Worm (Caenorhabditis elegans) whole organism, L4 larva: ENCODE measurements around the gene his-37.
A peak's percentile ranks its signal among the peaks of the same experiment; 100 is the strongest.

ENCODE experiments used
- F10B5.3 ChIP-seq: sonication (generic microtip); optimal IDR thresholded peaks from 2 replicates; lab custom pipeline; 2016; ENCODE audit warnings: mild to moderate bottlenecking, missing genetic modification characterization, missing compliant biosample characterization
- F44E2.7 ChIP-seq: fragments of 200-800 bp; sonication (Bioruptor generic); IDR thresholded peaks from 2 replicates; pipeline ENCODE4 v2.1.2; 2022; ENCODE audit warnings: missing genetic modification characterization, missing compliant biosample characterization
- R02D3.7 ChIP-seq: fragments of 150-350 bp; sonication (generic microtip); optimal IDR thresholded peaks from 3 replicates; lab custom pipeline; 2014; ENCODE audit warnings: missing biosample characterization, missing genetic modification characterization
- T26A8.4 ChIP-seq: fragments of 200-800 bp; sonication (Bioruptor generic); IDR thresholded peaks from 2 replicates; pipeline ENCODE4 v1.3.6; 2022; ENCODE audit warnings: missing genetic modification characterization, missing compliant biosample characterization
- Y48G9A.11 ChIP-seq: fragments of 200-800 bp; sonication (Bioruptor generic); IDR thresholded peaks from 2 replicates; pipeline ENCODE4 v1.3.6; 2022; ENCODE audit warnings: missing genetic modification reagents, missing genetic modification characterization, missing compliant biosample characterization
- Y5F2A.4 ChIP-seq: fragments of 200-800 bp; sonication (Bioruptor generic); optimal IDR thresholded peaks from 2 replicates; lab custom pipeline; 2018; ENCODE audit warnings: mild to moderate bottlenecking, missing genetic modification characterization, missing compliant biosample characterization
- aha-1 ChIP-seq: fragments of 150-350 bp; peaks from one replicate; lab custom pipeline; 2014; ENCODE audit warnings: missing biosample characterization, missing genetic modification characterization
- ama-1 ChIP-seq: fragments of 150-350 bp; optimal IDR thresholded peaks from 2 replicates; lab custom pipeline; 2014; ENCODE audit warnings: inconsistent platforms, mixed read lengths
- arid-1 ChIP-seq: fragments of 200-800 bp; sonication (Bioruptor generic); conservative IDR thresholded peaks from 2 replicates; pipeline ENCODE4 v1.3.6; 2022; ENCODE audit warnings: missing genetic modification reagents, missing genetic modification characterization, missing compliant biosample characterization
- attf-4 ChIP-seq: sonication (generic microtip); optimal IDR thresholded peaks from 3 replicates; lab custom pipeline; 2017; ENCODE audit warnings: missing biosample characterization, missing genetic modification characterization
- ceh-82 ChIP-seq: sonication (generic microtip); optimal IDR thresholded peaks from 2 replicates; lab custom pipeline; 2017; ENCODE audit warnings: missing biosample characterization, missing genetic modification characterization
- ces-1 ChIP-seq: fragments of 150-350 bp; sonication (generic microtip); optimal IDR thresholded peaks from 4 replicates; lab custom pipeline; 2014; ENCODE audit warnings: missing biosample characterization, missing genetic modification reagents, missing genetic modification characterization
- cey-2 ChIP-seq: sonication (generic microtip); optimal IDR thresholded peaks from 3 replicates; lab custom pipeline; 2017; ENCODE audit warnings: missing genetic modification characterization, mild to moderate bottlenecking, missing compliant biosample characterization, antibody characterized with exemption, borderline replicate concordance; ENCODE audit not compliant: insufficient read depth
- daf-16 ChIP-seq, 3 experiments: sonication (generic microtip); optimal IDR thresholded peaks; 2 replicates each; lab custom pipeline; 2016 to 2017; ENCODE audit warnings: missing genetic modification characterization in 3 of 3, missing genetic modification reagents in 3 of 3, mild to moderate bottlenecking in 2 of 3, missing compliant biosample characterization in 2 of 3, missing biosample characterization in 1 of 3, moderate library complexity in 1 of 3
- daf-8 ChIP-seq: fragments of 200-800 bp; sonication (Bioruptor generic); IDR thresholded peaks from 2 replicates; pipeline ENCODE4 v1.3.6; 2022; ENCODE audit warnings: missing genetic modification characterization, missing compliant biosample characterization
- dmd-6 ChIP-seq: fragments of 200-800 bp; sonication (Bioruptor generic); IDR thresholded peaks from 2 replicates; pipeline ENCODE4 v1.3.6; 2022; ENCODE audit warnings: missing genetic modification reagents, missing genetic modification characterization, missing compliant biosample characterization
- dpl-1 ChIP-seq: fragments of 150-350 bp; optimal IDR thresholded peaks from 2 replicates; lab custom pipeline; 2014; ENCODE audit warnings: missing biosample characterization, missing genetic modification reagents, missing genetic modification characterization
- duxl-1 ChIP-seq: sonication (generic microtip); optimal IDR thresholded peaks from 2 replicates; lab custom pipeline; 2016; ENCODE audit warnings: mild to moderate bottlenecking, missing genetic modification characterization, moderate library complexity, missing compliant biosample characterization; ENCODE audit not compliant: poor library complexity
- dve-1 ChIP-seq: sonication (generic microtip); optimal IDR thresholded peaks from 2 replicates; lab custom pipeline; 2017; ENCODE audit warnings: antibody characterized with exemption, mild to moderate bottlenecking, missing genetic modification characterization, missing compliant biosample characterization; ENCODE audit not compliant: insufficient read depth
- egl-43 ChIP-seq: fragments of 200-800 bp; sonication (Bioruptor generic); IDR thresholded peaks from 2 replicates; pipeline ENCODE4 v1.3.6; 2022; ENCODE audit warnings: missing genetic modification reagents, missing genetic modification characterization, missing compliant biosample characterization
- fos-1 ChIP-seq: fragments of 150-350 bp; optimal IDR thresholded peaks from 2 replicates; lab custom pipeline; 2014; ENCODE audit warnings: missing biosample characterization, missing genetic modification characterization
- hlh-11 ChIP-seq: fragments of 200-800 bp; sonication (Bioruptor generic); optimal IDR thresholded peaks from 2 replicates; lab custom pipeline; 2018; ENCODE audit warnings: mild to moderate bottlenecking, missing genetic modification characterization, missing compliant biosample characterization
- hmg-1.1 ChIP-seq: fragments of 200-800 bp; sonication (Bioruptor generic); IDR thresholded peaks from 2 replicates; pipeline ENCODE4 v1.3.6; 2022; ENCODE audit warnings: missing genetic modification reagents, missing genetic modification characterization, missing compliant biosample characterization
- jun-1 ChIP-seq: fragments of 150-350 bp; optimal IDR thresholded peaks from 2 replicates; lab custom pipeline; 2014; ENCODE audit warnings: missing biosample characterization, missing genetic modification reagents, missing genetic modification characterization
- lin-15B ChIP-seq: fragments of 150-350 bp; sonication (generic microtip); optimal IDR thresholded peaks from 3 replicates; lab custom pipeline; 2014; ENCODE audit warnings: missing biosample characterization, missing genetic modification characterization
- madf-5 ChIP-seq, 2 experiments: fragments of 200-800 bp; sonication (Bioruptor generic); IDR thresholded peaks; 2 replicates each; pipeline ENCODE4 v1.3.6; 2022; ENCODE audit warnings: missing compliant biosample characterization in 2 of 2, missing genetic modification characterization in 2 of 2
- mdt-29 ChIP-seq: fragments of 200-800 bp; sonication (Bioruptor generic); IDR thresholded peaks from 2 replicates; pipeline ENCODE4 v1.3.6; 2022; ENCODE audit warnings: missing genetic modification reagents, missing genetic modification characterization, missing compliant biosample characterization
- nhr-10 ChIP-seq: fragments of 150-350 bp; optimal IDR thresholded peaks from 2 replicates; lab custom pipeline; 2014; ENCODE audit warnings: missing biosample characterization, missing genetic modification characterization
- nhr-11 ChIP-seq: fragments of 150-350 bp; optimal IDR thresholded peaks from 2 replicates; lab custom pipeline; 2014; ENCODE audit warnings: missing biosample characterization, missing genetic modification characterization
- nhr-237 ChIP-seq: sonication (generic microtip); optimal IDR thresholded peaks from 2 replicates; lab custom pipeline; 2017; ENCODE audit warnings: missing biosample characterization, missing genetic modification characterization
- nhr-25 ChIP-seq: sonication (generic microtip); optimal IDR thresholded peaks from 2 replicates; lab custom pipeline; 2017; ENCODE audit warnings: missing genetic modification characterization, mild to moderate bottlenecking, missing compliant biosample characterization, antibody characterized with exemption, moderate library complexity, borderline replicate concordance; ENCODE audit not compliant: insufficient read depth
- nhr-28 ChIP-seq: fragments of 150-350 bp; optimal IDR thresholded peaks from 2 replicates; lab custom pipeline; 2014; ENCODE audit warnings: missing biosample characterization, missing genetic modification characterization
- nhr-77 ChIP-seq: fragments of 150-350 bp; optimal IDR thresholded peaks from 2 replicates; lab custom pipeline; 2014; ENCODE audit warnings: missing biosample characterization, missing genetic modification characterization
- pha-4 ChIP-seq, 2 experiments: fragments of 150-350 bp in 1 of 2; fragments of 200-800 bp in 1 of 2; sonication (Bioruptor generic) in 1 of 2; IDR thresholded peaks in 1 of 2; optimal IDR thresholded peaks in 1 of 2; 2 replicates each; pipeline versions ENCODE4 v1.3.6 to Lab custom; 2014 to 2022; ENCODE audit warnings: missing genetic modification characterization in 2 of 2, missing genetic modification reagents in 2 of 2, missing biosample characterization in 1 of 2, missing compliant biosample characterization in 1 of 2
- pqm-1 ChIP-seq: sonication (generic microtip); optimal IDR thresholded peaks from 2 replicates; lab custom pipeline; 2017; ENCODE audit warnings: missing biosample characterization, missing genetic modification characterization
- rbr-2 ChIP-seq: sonication (generic microtip); optimal IDR thresholded peaks from 2 replicates; lab custom pipeline; 2016; ENCODE audit warnings: missing genotype, missing genetic modification characterization, missing compliant biosample characterization
- skn-1 ChIP-seq: fragments of 150-350 bp; optimal IDR thresholded peaks from 2 replicates; lab custom pipeline; 2014; ENCODE audit warnings: missing biosample characterization, missing genetic modification characterization
- snpc-4 ChIP-seq: fragments of 150-350 bp; optimal IDR thresholded peaks from 2 replicates; lab custom pipeline; 2014; ENCODE audit warnings: missing biosample characterization, missing genetic modification characterization
- spr-1 ChIP-seq: sonication (generic microtip); optimal IDR thresholded peaks from 2 replicates; lab custom pipeline; 2016; ENCODE audit warnings: mild to moderate bottlenecking, missing genetic modification characterization, missing compliant biosample characterization
- spr-3 ChIP-seq: fragments of 200-800 bp; sonication (Bioruptor generic); optimal IDR thresholded peaks from 2 replicates; lab custom pipeline; 2018; ENCODE audit warnings: mild to moderate bottlenecking, missing genetic modification characterization, missing compliant biosample characterization
- tag-97 ChIP-seq: fragments of 200-800 bp; sonication (Bioruptor generic); IDR thresholded peaks from 2 replicates; pipeline ENCODE4 v1.3.6; 2022; ENCODE audit warnings: missing genetic modification characterization, missing compliant biosample characterization
- unc-62 ChIP-seq, 3 experiments: fragments of 150-350 bp in 1 of 3; sonication (generic microtip); optimal IDR thresholded peaks in 2 of 3; peaks in 1 of 3; 1 replicate in 1 of 3; 2 replicates in 2 of 3; lab custom pipeline; 2014 to 2017; ENCODE audit warnings: missing biosample characterization in 3 of 3, missing genetic modification characterization in 3 of 3, missing genetic modification reagents in 3 of 3, missing genotype in 1 of 3
- zfp-3 ChIP-seq: fragments of 200-800 bp; sonication (Bioruptor generic); conservative IDR thresholded peaks from 2 replicates; pipeline ENCODE4 v1.3.6; 2022; ENCODE audit warnings: missing genetic modification reagents, missing genetic modification characterization, missing compliant biosample characterization
- zip-2 ChIP-seq: fragments of 150-350 bp; optimal IDR thresholded peaks from 2 replicates; lab custom pipeline; 2014; ENCODE audit warnings: missing biosample characterization, missing genetic modification characterization
- ztf-7 ChIP-seq: fragments of 150-350 bp; optimal IDR thresholded peaks from 2 replicates; lab custom pipeline; 2014; ENCODE audit warnings: missing biosample characterization, missing genetic modification characterization

Gene his-37

DNA sequence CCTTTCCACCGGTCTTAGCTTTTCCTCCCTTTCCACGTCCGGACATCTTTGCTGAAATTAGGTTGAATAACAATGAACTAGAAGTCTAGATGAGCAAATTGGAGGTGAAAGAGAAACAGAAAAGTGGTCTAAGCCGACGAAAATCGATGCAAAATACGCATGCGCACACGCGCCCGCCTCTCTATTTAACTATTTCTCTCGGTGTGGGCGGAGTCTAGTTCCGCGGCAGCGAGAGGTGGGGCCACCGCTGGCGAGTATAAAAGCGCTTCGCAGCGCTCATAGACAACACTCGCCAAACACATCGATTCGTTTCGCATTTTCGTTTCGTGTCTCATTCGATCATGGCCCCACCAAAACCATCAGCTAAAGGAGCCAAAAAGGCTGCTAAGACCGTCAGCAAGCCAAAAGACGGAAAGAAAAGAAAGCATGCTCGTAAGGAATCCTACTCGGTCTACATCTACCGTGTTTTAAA, 1.6 kb upstream of the his-37 start, which contains the start of the genes his-35 and his-41 (continued):
- TF ChIP-seq aha-1 (tag; lab: Kevin White, UChicago) (peak; percentile 96), F44E2.7 (GFP tag; lab: Robert Waterston, UW) (no peak), pha-4 (GFP tag; IDR thresholded peaks at IDR 0.05; lab: Robert Waterston, UW) (no peak; the same call in 1 of the 2 replicates), pha-4 (tag; optimal IDR thresholded peaks at IDR 0.05; lab: Kevin White, UChicago) (no peak), tag-97 (GFP tag; lab: Robert Waterston, UW) (no peak), skn-1 (tag; lab: Kevin White, UChicago) (no peak)

DNA sequence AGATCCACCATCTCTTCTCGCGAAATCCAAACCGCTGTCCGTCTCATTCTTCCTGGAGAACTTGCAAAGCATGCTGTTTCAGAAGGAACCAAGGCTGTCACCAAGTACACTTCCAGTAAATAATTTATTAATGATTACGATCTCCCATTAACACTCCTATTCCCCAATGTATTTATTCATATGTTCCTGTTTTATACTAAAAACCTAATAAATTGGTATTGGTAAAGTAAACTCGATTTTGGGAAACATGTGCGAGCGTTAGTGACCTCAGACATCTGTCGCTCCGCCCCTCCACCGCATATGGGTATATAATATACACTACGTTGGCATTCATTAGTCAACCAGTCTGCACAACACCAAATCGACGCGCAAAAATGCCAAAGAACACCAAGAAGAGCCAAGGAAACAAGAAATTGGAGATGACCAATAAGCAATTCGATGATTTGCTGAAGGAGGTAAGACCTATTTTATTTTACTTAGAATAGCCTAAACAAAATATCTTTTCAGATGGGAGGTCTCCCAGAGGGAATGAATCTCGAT, 793 bp upstream of the his-37 start, which contains the start of gene C50F4.6:
Gene C50F4.6, plus strand, starts transcription at position 51 of the 540 bp plus-strand sequence.
- TF ChIP-seq hmg-1.1 (GFP tag; lab: Robert Waterston, UW) (peak; percentile 41; the same call in 1 of the 2 replicates), daf-16 (GFP tag; optimal IDR thresholded peaks at IDR 0.05; lab: Kevin White, UChicago) (no peak), daf-16 (tag; optimal IDR thresholded peaks at IDR 0.05; lab: Kevin White, UChicago) (no peak), nhr-77 (tag; lab: Kevin White, UChicago) (peak; percentile 9), nhr-10 (tag; lab: Kevin White, UChicago) (no peak), nhr-28 (tag; lab: Kevin White, UChicago) (no peak), rbr-2 (tag; lab: Kevin White, UChicago) (no peak), dve-1 (peak; percentile 0), nhr-237 (tag; lab: Kevin White, UChicago) (no peak), lin-15B (tag; lab: Kevin White, UChicago) (no peak), nhr-25 (tag; lab: Kevin White, UChicago) (no peak), zfp-3 (GFP tag; lab: Robert Waterston, UW) (peak; percentile 58; the same call in 1 of the 2 replicates), F44E2.7 (GFP tag; lab: Robert Waterston, UW) (no peak), zip-2 (no peak), arid-1 (GFP tag; lab: Robert Waterston, UW) (0 out of 2 replicates have a peak, but pooled peaks have one; percentile 22), ama-1 (peak; percentile 64)

DNA sequence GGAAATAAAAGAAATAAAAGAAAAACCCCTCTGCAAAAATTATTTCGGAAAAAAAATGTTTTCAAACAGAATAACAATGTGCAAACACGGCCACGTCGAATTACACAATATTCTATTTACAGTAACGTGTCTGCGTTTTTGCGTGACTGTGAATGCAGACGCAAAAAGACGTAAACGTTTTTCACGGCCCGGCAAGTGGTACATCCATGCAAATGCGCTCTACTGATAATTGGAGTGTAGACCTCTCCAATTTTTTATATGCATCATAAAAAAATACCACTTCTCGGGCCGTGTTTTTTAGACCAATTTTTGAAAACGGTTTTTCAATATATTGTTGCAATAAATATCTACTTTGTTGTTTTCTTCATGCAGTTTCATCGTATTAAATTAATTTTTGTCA, 2.6 kb downstream of the his-37 start, which contains the start of gene nstp-10:
Gene nstp-10, minus strand, starts transcription at position 378 of the 400 bp plus-strand sequence.
- TF ChIP-seq nhr-77 (tag; lab: Kevin White, UChicago) (no peak), Y5F2A.4 (no peak), nhr-11 (tag; lab: Kevin White, UChicago) (no peak), egl-43 (no peak), daf-8 (GFP tag; lab: Robert Waterston, UW) (no peak), R02D3.7 (tag; lab: Kevin White, UChicago) (no peak), ztf-7 (tag; lab: Kevin White, UChicago) (no peak), hmg-1.1 (GFP tag; lab: Robert Waterston, UW) (no peak), T26A8.4 (GFP tag; lab: Robert Waterston, UW) (no peak), spr-1 (tag; lab: Kevin White, UChicago) (no peak), attf-4 (tag; lab: Kevin White, UChicago) (no peak), F10B5.3 (no peak), hlh-11 (tag; lab: Kevin White, UChicago) (peak; percentile 8), duxl-1 (tag; lab: Kevin White, UChicago) (peak; percentile 15), ces-1 (GFP tag; lab: Kevin White, UChicago) (no peak), fos-1 (tag; lab: Kevin White, UChicago) (no peak), unc-62 (GFP tag; optimal IDR thresholded peaks at IDR 0.05 in 1 of 2; lab: Kevin White, UChicago) (no peak), unc-62 (tag; optimal IDR thresholded peaks at IDR 0.05; lab: Kevin White, UChicago) (no peak), zfp-3 (GFP tag; lab: Robert Waterston, UW) (no peak), dpl-1 (GFP tag; lab: Kevin White, UChicago) (peak; percentile 42), madf-5 (GFP tag; IDR thresholded peaks at IDR 0.05; lab: Robert Waterston, UW) (no peak), ceh-82 (tag; lab: Kevin White, UChicago) (no peak), snpc-4 (no peak), cey-2 (no peak), skn-1 (tag; lab: Kevin White, UChicago) (no peak), spr-3 (GFP tag; lab: Kevin White, UChicago) (no peak), dmd-6 (GFP tag; lab: Robert Waterston, UW) (peak; percentile 9; the same call in 1 of the 2 replicates), pqm-1 (tag; lab: Kevin White, UChicago) (no peak), jun-1 (tag; lab: Kevin White, UChicago) (no peak), mdt-29 (GFP tag; lab: Robert Waterston, UW) (no peak), daf-16 (GFP tag; optimal IDR thresholded peaks at IDR 0.05; lab: Kevin White, UChicago) (no peak), daf-16 (tag; optimal IDR thresholded peaks at IDR 0.05; lab: Kevin White, UChicago) (peak; percentile 7), Y48G9A.11 (peak; percentile 83)
